Worm (Caenorhabditis elegans): Measurements from ENCODE around the gene str-176.

DNA sequence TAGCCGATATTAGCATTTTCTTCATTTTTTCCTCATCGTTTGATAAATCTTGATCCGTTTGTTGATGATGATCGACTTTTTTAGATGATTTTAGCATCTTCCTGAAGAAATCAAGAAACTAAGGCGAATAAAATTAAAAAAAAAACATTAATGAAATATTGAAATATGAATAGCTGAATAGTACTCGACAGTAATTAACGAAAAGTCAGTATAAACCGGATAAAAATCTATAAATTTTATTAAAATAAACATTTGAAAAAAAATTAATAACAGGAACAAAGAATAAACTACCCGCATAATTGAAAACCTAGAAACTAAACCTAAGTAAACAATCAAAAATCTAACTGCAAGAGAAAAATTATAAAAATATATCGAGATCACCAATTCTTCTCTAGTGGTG, 32.6 kb upstream of the str-176 start, which contains the start of gene C28C12.12:
- TF ChIP-seq fos-1 (tag; optimal IDR thresholded peaks at IDR 0.05) (no peak), lsy-2 (tag; optimal IDR thresholded peaks at IDR 0.05) (no peak), mdl-1 (tag; optimal IDR thresholded peaks at IDR 0.05) (no peak), aha-1 (tag; optimal IDR thresholded peaks at IDR 0.05) (no peak), lin-14 (GFP tag; optimal IDR thresholded peaks at IDR 0.05) (no peak), pqm-1 (tag; optimal IDR thresholded peaks at IDR 0.05) (no peak), nhr-76 (tag; optimal IDR thresholded peaks at IDR 0.05) (no peak), zag-1 (tag; optimal IDR thresholded peaks at IDR 0.05) (no peak), C34B4.2 (tag; optimal IDR thresholded peaks at IDR 0.05) (no peak), dpl-1 (GFP tag; optimal IDR thresholded peaks at IDR 0.05) (no peak), sup-37 (GFP tag; optimal IDR thresholded peaks at IDR 0.05) (no peak), blmp-1 (tag; optimal IDR thresholded peaks at IDR 0.05) (no peak)

Data from whole organism, L1 larva.